Fruit fly (Drosophila melanogaster) whole organism, embryonic: ENCODE data around the gene CG11700.

Experiments used
- CG3407 ChIP-seq: fragments of 200-800 bp; sonication (Bioruptor generic); optimal IDR thresholded peaks from 2 replicates; lab custom pipeline; 2018; ENCODE audit warnings: missing biosample characterization, mild to moderate bottlenecking, missing genetic modification characterization
- CG4404 ChIP-seq: fragments of 200-800 bp; sonication (Bioruptor generic); IDR thresholded peaks from 2 replicates; pipeline ENCODE4 v1.3.6; 2022; ENCODE audit warnings: missing biosample characterization, missing genetic modification characterization
- CG4820 ChIP-seq: fragments of 200-800 bp; sonication (Bioruptor generic); optimal IDR thresholded peaks from 3 replicates; lab custom pipeline; 2016; ENCODE audit warnings: missing biosample characterization, missing genetic modification characterization
- fd102C ChIP-seq: fragments of 200-800 bp; sonication (Bioruptor generic); optimal IDR thresholded peaks from 2 replicates; lab custom pipeline; 2018; ENCODE audit warnings: missing biosample characterization, mild to moderate bottlenecking, missing genetic modification characterization, moderate library complexity
- mirr ChIP-seq: fragments of 200-800 bp; sonication (Bioruptor generic); optimal IDR thresholded peaks from 3 replicates; lab custom pipeline; 2018; ENCODE audit warnings: missing biosample characterization, mild to moderate bottlenecking, missing genetic modification characterization
- unc-4 ChIP-seq: fragments of 200-800 bp; sonication (Bioruptor generic); IDR thresholded peaks from 2 replicates; pipeline ENCODE4 v1.3.6; 2022; ENCODE audit warnings: missing biosample characterization, missing genetic modification characterization; ENCODE audit not compliant: partially characterized antibody

DNA sequence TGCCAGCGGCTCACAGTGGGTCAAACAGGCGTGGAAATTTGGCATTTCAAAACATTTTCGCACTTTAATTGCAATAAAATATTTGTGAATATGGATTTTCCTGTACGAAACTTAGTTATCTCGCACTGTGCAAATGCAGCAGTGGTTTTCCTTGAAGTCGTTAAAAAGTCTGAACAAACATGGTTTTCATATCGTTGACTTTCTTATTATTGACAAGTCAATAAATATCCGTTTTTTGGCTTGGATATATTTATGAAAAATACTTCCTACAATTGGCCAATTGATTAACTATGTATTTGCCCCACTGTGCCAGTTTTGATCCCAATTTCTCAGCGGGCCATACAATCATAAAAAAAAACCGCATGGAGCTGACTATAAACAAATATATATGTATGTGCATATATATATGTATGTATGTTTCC lies 17.9 kb downstream of the CG11700 start:
- TF ChIP-seq CG4404 (GFP tag; lab: Robert Waterston, UW), result peak; percentile 83
- TF ChIP-seq mirr (GFP tag; lab: Kevin White, UChicago), result peak; percentile 75
- peak; percentile 93 for TF ChIP-seq CG3407 (GFP tag; lab: Kevin White, UChicago)
- peak; percentile 6 for TF ChIP-seq fd102C (GFP tag; lab: Kevin White, UChicago)
- TF ChIP-seq unc-4 (GFP tag; lab: Robert Waterston, UW), result no peak
- peak; percentile 96 for TF ChIP-seq CG4820 (GFP tag; lab: Kevin White, UChicago)
